Worm (Caenorhabditis elegans) whole organism, young adult: ENCODE measurements around the gene F49E8.8.

Source experiments
- B0336.3 ChIP-seq: fragments of 200-800 bp; sonication (Bioruptor generic); IDR thresholded peaks from 2 replicates; pipeline ENCODE4 v1.3.6; 2022; ENCODE audit warnings: missing genetic modification characterization, missing compliant biosample characterization
- C06A6.2 ChIP-seq: fragments of 200-800 bp; sonication (Bioruptor generic); conservative IDR thresholded peaks from 2 replicates; pipeline ENCODE4 v1.3.6; 2022; ENCODE audit warnings: missing genetic modification characterization, missing compliant biosample characterization
- C17E4.6 ChIP-seq: fragments of 200-800 bp; sonication (Bioruptor generic); IDR thresholded peaks from 2 replicates; pipeline ENCODE4 v1.3.6; 2022; ENCODE audit warnings: missing genetic modification reagents, missing genetic modification characterization, missing compliant biosample characterization
- D2030.7 ChIP-seq: fragments of 200-800 bp; sonication (Bioruptor generic); IDR thresholded peaks from 2 replicates; pipeline ENCODE4 v1.3.6; 2022; ENCODE audit warnings: missing genetic modification reagents, missing genetic modification characterization, missing compliant biosample characterization
- F10E7.11 ChIP-seq: sonication (generic microtip); optimal IDR thresholded peaks from 2 replicates; lab custom pipeline; 2017; ENCODE audit warnings: mild to moderate bottlenecking, missing genetic modification characterization, moderate library complexity, missing compliant biosample characterization
- F37B4.10 ChIP-seq: fragments of 200-800 bp; sonication (Bioruptor generic); IDR thresholded peaks from 2 replicates; pipeline ENCODE4 v1.3.6; 2022; ENCODE audit warnings: missing genetic modification characterization, missing compliant biosample characterization
- F39B2.1 ChIP-seq: fragments of 200-800 bp; sonication (Bioruptor generic); IDR thresholded peaks from 2 replicates; pipeline ENCODE4 v1.3.6; 2022; ENCODE audit warnings: missing genetic modification reagents, missing genetic modification characterization, missing compliant biosample characterization
- F49E8.2 ChIP-seq: sonication (generic microtip); optimal IDR thresholded peaks from 3 replicates; lab custom pipeline; 2017; ENCODE audit warnings: missing genetic modification characterization, mild to moderate bottlenecking, missing compliant biosample characterization, antibody characterized with exemption, moderate library complexity; ENCODE audit not compliant: insufficient read depth
- F57A8.1 ChIP-seq: fragments of 200-800 bp; sonication (Bioruptor generic); optimal IDR thresholded peaks from 2 replicates; lab custom pipeline; 2018; ENCODE audit warnings: mild to moderate bottlenecking, missing genetic modification characterization, moderate library complexity, missing compliant biosample characterization
- akir-1 ChIP-seq: fragments of 200-800 bp; sonication (Bioruptor generic); optimal IDR thresholded peaks from 2 replicates; lab custom pipeline; 2018; ENCODE audit warnings: mild to moderate bottlenecking, missing genetic modification characterization, moderate library complexity, missing compliant biosample characterization
- ama-1 ChIP-seq, 3 experiments: fragments of 150-350 bp in 1 of 3; sonication (generic microtip) in 2 of 3; optimal IDR thresholded peaks; 2 replicates each; lab custom pipeline; 2014 to 2018; ENCODE audit warnings: missing biosample characterization in 2 of 3, missing genetic modification characterization in 2 of 3, missing genetic modification reagents in 2 of 3
- aptf-2 ChIP-seq: fragments of 200-800 bp; sonication (Bioruptor generic); conservative IDR thresholded peaks from 2 replicates; pipeline ENCODE4 v1.3.6; 2022; ENCODE audit warnings: missing genetic modification reagents, missing genetic modification characterization, missing compliant biosample characterization
- atf-7 ChIP-seq: sonication (generic microtip); optimal IDR thresholded peaks from 2 replicates; lab custom pipeline; 2017; ENCODE audit warnings: mild to moderate bottlenecking, missing genetic modification characterization, missing compliant biosample characterization
- attf-3 ChIP-seq: fragments of 200-800 bp; sonication (Bioruptor generic); conservative IDR thresholded peaks from 2 replicates; pipeline ENCODE4 v1.3.6; 2022; ENCODE audit warnings: missing genetic modification reagents, missing genetic modification characterization, missing compliant biosample characterization
- attf-5 ChIP-seq: fragments of 200-800 bp; sonication (Bioruptor generic); optimal IDR thresholded peaks from 2 replicates; lab custom pipeline; 2018; ENCODE audit warnings: mild to moderate bottlenecking, missing genetic modification characterization, missing compliant biosample characterization
- bed-1 ChIP-seq: fragments of 200-800 bp; sonication (Bioruptor generic); IDR thresholded peaks from 2 replicates; pipeline ENCODE4 v1.3.6; 2022; ENCODE audit warnings: missing genetic modification reagents, missing genetic modification characterization, missing compliant biosample characterization
- ceh-27 ChIP-seq: fragments of 200-800 bp; sonication (Bioruptor generic); optimal IDR thresholded peaks from 2 replicates; lab custom pipeline; 2018; ENCODE audit warnings: mild to moderate bottlenecking, missing genetic modification characterization, moderate library complexity, missing compliant biosample characterization
- ceh-40 ChIP-seq: fragments of 200-800 bp; sonication (Bioruptor generic); IDR thresholded peaks from 2 replicates; pipeline ENCODE4 v1.3.6; 2022; ENCODE audit warnings: missing genetic modification characterization, missing compliant biosample characterization
- chd-7 ChIP-seq: sonication (generic microtip); optimal IDR thresholded peaks from 2 replicates; lab custom pipeline; 2016; ENCODE audit warnings: mild to moderate bottlenecking, missing genetic modification characterization, moderate library complexity, missing compliant biosample characterization
- efl-1 ChIP-seq: fragments of 150-350 bp; optimal IDR thresholded peaks from 2 replicates; lab custom pipeline; 2014; ENCODE audit warnings: missing biosample characterization, missing genetic modification reagents, missing genetic modification characterization
- egrh-3 ChIP-seq: fragments of 200-800 bp; sonication (Bioruptor generic); IDR thresholded peaks from 2 replicates; pipeline ENCODE4 v1.3.6; 2022; ENCODE audit warnings: missing genetic modification reagents, missing genetic modification characterization, missing compliant biosample characterization
- hlh-12 ChIP-seq: sonication (generic microtip); optimal IDR thresholded peaks from 2 replicates; lab custom pipeline; 2016; ENCODE audit warnings: missing genetic modification characterization, missing compliant biosample characterization
- let-607 ChIP-seq, 2 experiments: fragments of 200-800 bp in 1 of 2; sonication (Bioruptor generic) in 1 of 2; sonication (generic microtip) in 1 of 2; optimal IDR thresholded peaks; 2 replicates each; lab custom pipeline; 2016 to 2018; ENCODE audit warnings: mild to moderate bottlenecking in 2 of 2, missing compliant biosample characterization in 2 of 2, missing genetic modification characterization in 2 of 2, moderate library complexity in 2 of 2, missing genotype in 1 of 2
- lin-40 ChIP-seq: sonication (generic microtip); optimal IDR thresholded peaks from 2 replicates; lab custom pipeline; 2016; ENCODE audit warnings: missing genetic modification characterization, mild to moderate bottlenecking, missing compliant biosample characterization, missing genotype, missing genetic modification reagents
- lsy-27 ChIP-seq: sonication (generic microtip); optimal IDR thresholded peaks from 2 replicates; lab custom pipeline; 2017; ENCODE audit warnings: missing genetic modification characterization, mild to moderate bottlenecking, missing compliant biosample characterization, antibody characterized with exemption, missing genotype, borderline replicate concordance; ENCODE audit not compliant: insufficient read depth
- madf-6 ChIP-seq: fragments of 200-800 bp; sonication (Bioruptor generic); IDR thresholded peaks from 2 replicates; pipeline ENCODE4 v1.3.6; 2022; ENCODE audit warnings: missing genetic modification reagents, missing genetic modification characterization, missing compliant biosample characterization
- mel-28 ChIP-seq: sonication (generic microtip); optimal IDR thresholded peaks from 2 replicates; lab custom pipeline; 2016; ENCODE audit warnings: borderline replicate concordance, mild to moderate bottlenecking, missing genetic modification characterization, missing compliant biosample characterization
- nfya-1 ChIP-seq: sonication (generic microtip); optimal IDR thresholded peaks from 2 replicates; lab custom pipeline; 2017; ENCODE audit warnings: antibody characterized with exemption, missing compliant biosample characterization, missing genetic modification characterization, borderline replicate concordance; ENCODE audit not compliant: insufficient read depth
- nhr-80 ChIP-seq: sonication (generic microtip); optimal IDR thresholded peaks from 2 replicates; lab custom pipeline; 2016; ENCODE audit warnings: missing genetic modification characterization, missing compliant biosample characterization
- pbrm-1 ChIP-seq: fragments of 200-800 bp; sonication (Bioruptor generic); IDR thresholded peaks from 2 replicates; pipeline ENCODE4 v1.3.6; 2022; ENCODE audit warnings: missing genetic modification reagents, missing genetic modification characterization, missing compliant biosample characterization
- rcor-1 ChIP-seq: fragments of 200-800 bp; sonication (Bioruptor generic); IDR thresholded peaks from 2 replicates; pipeline ENCODE4 v1.3.6; 2022; ENCODE audit warnings: missing genetic modification reagents, missing genetic modification characterization, missing compliant biosample characterization
- repo-1 ChIP-seq: sonication (generic microtip); optimal IDR thresholded peaks from 2 replicates; lab custom pipeline; 2017; ENCODE audit warnings: mild to moderate bottlenecking, missing genetic modification characterization, missing compliant biosample characterization
- sea-2 ChIP-seq: fragments of 200-800 bp; sonication (Bioruptor generic); IDR thresholded peaks from 2 replicates; pipeline ENCODE4 v1.3.6; 2022; ENCODE audit warnings: missing genetic modification characterization, missing compliant biosample characterization
- snpc-3.4 ChIP-seq: sonication (generic microtip); optimal IDR thresholded peaks from 2 replicates; lab custom pipeline; 2017; ENCODE audit warnings: missing genetic modification characterization, mild to moderate bottlenecking, missing compliant biosample characterization, antibody characterized with exemption, moderate library complexity, missing genotype, missing genetic modification reagents
- snpc-4 ChIP-seq, 5 experiments: fragments of 150-350 bp in 1 of 5; sonication (generic microtip) in 4 of 5; optimal IDR thresholded peaks; 2 replicates each; lab custom pipeline; 2014 to 2018; ENCODE audit warnings: missing genetic modification characterization in 5 of 5, missing biosample characterization in 3 of 5, antibody characterized with exemption in 2 of 5, mild to moderate bottlenecking in 2 of 5, missing compliant biosample characterization in 2 of 5, missing genotype in 2 of 5, moderate library complexity in 2 of 5, missing genetic modification reagents in 1 of 5
- somi-1 ChIP-seq: fragments of 200-800 bp; sonication (Bioruptor generic); optimal IDR thresholded peaks from 2 replicates; lab custom pipeline; 2018; ENCODE audit warnings: mild to moderate bottlenecking, missing genetic modification characterization, missing compliant biosample characterization
- ztf-25 ChIP-seq: fragments of 200-800 bp; sonication (Bioruptor generic); IDR thresholded peaks from 2 replicates; pipeline ENCODE4 v1.3.6; 2022; ENCODE audit warnings: missing genetic modification reagents, missing genetic modification characterization, missing compliant biosample characterization
- ztf-26 ChIP-seq: sonication (generic microtip); optimal IDR thresholded peaks from 2 replicates; lab custom pipeline; 2017; ENCODE audit warnings: missing genetic modification characterization, missing compliant biosample characterization
- ztf-28 ChIP-seq: fragments of 200-800 bp; sonication (Bioruptor generic); IDR thresholded peaks from 2 replicates; pipeline ENCODE4 v1.3.6; 2022; ENCODE audit warnings: missing genetic modification reagents, missing genetic modification characterization, missing compliant biosample characterization

Gene F49E8.8

DNA sequence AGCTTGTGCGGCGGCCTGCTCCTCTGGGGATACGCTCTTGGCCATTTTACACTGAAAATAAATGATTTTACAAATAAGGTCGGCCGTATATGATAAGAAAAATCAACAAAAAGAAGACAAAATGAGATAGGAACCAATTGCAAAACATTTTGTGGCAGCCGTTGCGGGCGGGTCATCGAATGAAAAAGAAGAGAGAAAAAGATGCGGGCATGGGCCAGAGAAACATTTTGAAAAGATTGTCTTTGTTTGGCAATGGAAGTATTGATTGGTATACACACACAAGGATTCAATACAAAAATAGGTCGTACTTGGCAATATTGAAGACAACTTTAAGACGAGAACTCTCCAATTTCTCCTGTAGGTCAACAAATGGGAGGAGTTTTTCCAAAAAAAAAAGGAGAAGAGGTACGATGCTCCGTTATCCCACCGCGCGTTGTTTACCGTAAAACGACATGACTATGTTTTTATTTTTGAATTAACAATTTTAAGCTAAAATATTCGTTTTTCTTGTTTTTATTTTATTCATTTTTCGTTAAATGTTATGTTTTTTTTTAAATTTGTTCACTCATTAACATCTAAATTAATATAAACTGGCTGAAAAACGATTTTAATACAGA, 43.7 kb upstream of the F49E8.8 start, which contains the start of the genes plc-4 and R05G6.4:
plc-4 (minus strand) TSS at position 51 of the 617 bp plus-strand sequence.
R05G6.4 (plus strand) TSS at position 617 of the 617 bp plus-strand sequence.
- peak; percentile 94 for TF ChIP-seq attf-3 (GFP tag; lab: Robert Waterston, UW)
- TF ChIP-seq hlh-12 (tag; lab: Kevin White, UChicago) = no peak
- peak; percentile 7 for TF ChIP-seq attf-5 (GFP tag; lab: Kevin White, UChicago)
- TF ChIP-seq, all 124 proteins: peak for 2

DNA sequence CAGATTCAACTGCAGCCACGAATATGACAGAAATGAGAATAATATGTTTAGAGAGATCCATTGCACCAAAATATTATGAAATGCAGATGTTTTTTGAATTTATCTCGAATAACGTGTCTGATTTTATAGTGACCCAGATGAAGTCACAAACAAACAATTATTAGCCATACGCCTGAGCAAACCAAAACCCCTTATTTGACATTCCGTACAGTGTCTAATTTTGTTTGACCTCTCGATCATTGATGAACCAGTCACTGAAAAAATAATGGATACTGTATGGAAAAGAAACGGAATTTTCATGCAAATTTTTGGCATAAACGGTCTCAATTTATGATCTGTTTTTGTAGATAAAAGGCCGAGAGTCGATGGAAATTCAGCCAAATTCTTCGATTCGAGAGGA, 40.3 kb upstream of the F49E8.8 start, which contains the start of the genes R05G6.9 and R05G6.3:
R05G6.9 (minus strand) TSS at position 101 of the 400 bp plus-strand sequence.
R05G6.3 (plus strand) TSS at position 386 of the 400 bp plus-strand sequence.
- TF ChIP-seq ztf-28 (GFP tag; lab: Robert Waterston, UW) (no peak), nfya-1 (tag; lab: Kevin White, UChicago) (no peak), ama-1 (optimal IDR thresholded peaks at IDR 0.05; lab: Kevin White, UChicago) (no peak), ama-1 (GFP tag; optimal IDR thresholded peaks at IDR 0.05; lab: Kevin White, UChicago) (no peak), bed-1 (GFP tag; lab: Robert Waterston, UW) (no peak), akir-1 (GFP tag; lab: Kevin White, UChicago) (no peak), D2030.7 (GFP tag; lab: Robert Waterston, UW) (no peak), madf-6 (GFP tag; lab: Robert Waterston, UW) (no peak)

DNA sequence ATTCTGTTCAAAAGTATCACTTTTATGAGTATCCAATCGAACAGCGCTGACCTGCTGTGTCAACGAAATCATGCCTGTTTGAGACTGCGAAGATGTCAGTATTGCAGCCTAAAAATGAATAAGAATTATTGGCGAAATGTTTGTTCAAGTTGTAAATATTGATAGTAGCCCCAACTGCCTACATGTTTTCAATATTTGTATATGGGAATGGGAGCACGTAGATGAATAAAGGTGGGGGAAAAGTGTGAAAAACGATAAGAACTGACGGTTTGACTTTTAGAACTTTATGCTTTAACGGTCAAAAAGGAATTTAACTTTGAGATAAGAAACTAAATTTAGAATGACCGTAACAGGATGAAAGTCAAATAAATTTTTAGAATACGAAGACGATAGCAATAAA, 36.2 kb upstream of the F49E8.8 start:
- TF ChIP-seq egrh-3 (GFP tag; lab: Robert Waterston, UW) = no peak
- TF ChIP-seq F10E7.11 (tag; lab: Kevin White, UChicago) = no peak
- TF ChIP-seq pbrm-1 = no peak
- TF ChIP-seq let-607 (tag; optimal IDR thresholded peaks at IDR 0.05; lab: Kevin White, UChicago) = no peak
- TF ChIP-seq efl-1 (GFP tag; lab: Kevin White, UChicago) = no peak
- TF ChIP-seq F39B2.1 (GFP tag; lab: Robert Waterston, UW) = no peak
- TF ChIP-seq lin-40 (tag; lab: Kevin White, UChicago) = no peak
- no peak for TF ChIP-seq ceh-27
- no peak for TF ChIP-seq somi-1 (GFP tag; lab: Kevin White, UChicago)
- no peak for TF ChIP-seq repo-1
- TF ChIP-seq F49E8.2 (tag; lab: Kevin White, UChicago) = no peak
- no peak for TF ChIP-seq B0336.3 (GFP tag; lab: Robert Waterston, UW)
- no peak for TF ChIP-seq chd-7
- no peak for TF ChIP-seq akir-1 (GFP tag; lab: Kevin White, UChicago)
- no peak for TF ChIP-seq snpc-4 (GFP tag; optimal IDR thresholded peaks at IDR 0.05; lab: Kevin White, UChicago)
- TF ChIP-seq snpc-4 (tag; optimal IDR thresholded peaks at IDR 0.05; lab: Kevin White, UChicago) = no peak
- no peak for TF ChIP-seq snpc-3.4 (tag; lab: Kevin White, UChicago)
- TF ChIP-seq F37B4.10 (GFP tag; lab: Robert Waterston, UW) = no peak

DNA sequence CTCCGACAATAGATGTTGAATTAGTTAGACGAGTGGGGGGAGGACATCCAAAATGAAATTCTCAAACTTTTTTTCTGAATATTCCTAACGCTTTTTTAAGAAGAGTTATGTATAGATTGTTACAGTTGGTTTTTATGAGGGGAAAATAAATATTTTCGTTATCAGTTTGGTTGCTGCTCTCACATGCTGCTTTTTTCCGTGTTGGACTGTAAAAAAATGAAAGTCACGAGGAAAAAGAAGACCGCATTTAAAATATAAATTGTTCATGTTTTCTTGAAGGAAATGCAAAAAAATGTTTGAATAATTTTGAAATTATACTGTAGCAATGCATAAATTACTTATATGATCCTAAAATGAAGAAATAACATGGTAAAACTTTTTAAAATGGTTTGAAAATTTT, 35.6 kb upstream of the F49E8.8 start:
- 0 out of 2 replicates have a peak, but pooled peaks have one; percentile 20 for TF ChIP-seq attf-3 (GFP tag; lab: Robert Waterston, UW)
- TF ChIP-seq lsy-27 (tag; lab: Kevin White, UChicago) = no peak
- peak; percentile 25 for TF ChIP-seq nhr-80 (tag; lab: Kevin White, UChicago)
- TF ChIP-seq nfya-1 (tag; lab: Kevin White, UChicago) = no peak

DNA sequence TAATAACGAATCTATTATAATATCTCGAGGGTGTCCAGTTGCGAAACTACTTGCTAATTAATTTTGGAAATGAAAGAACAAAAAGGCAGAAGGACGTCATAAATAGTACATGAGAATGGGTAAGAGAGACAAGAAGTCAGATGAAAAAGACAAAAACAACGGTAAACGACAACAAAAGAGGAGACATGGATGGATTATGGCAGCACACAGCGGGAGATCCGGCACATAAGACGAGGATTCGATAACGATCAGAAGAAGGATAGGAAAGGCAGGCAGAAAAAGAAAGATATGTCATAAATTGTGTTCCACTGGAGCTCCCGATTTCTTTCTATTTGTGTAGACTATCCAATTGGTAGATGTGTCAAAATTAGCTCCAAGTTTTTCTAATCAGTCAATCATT, 34.8 kb upstream of the F49E8.8 start:
- TF ChIP-seq mel-28 (tag; lab: Kevin White, UChicago) (no peak), ztf-25 (GFP tag; lab: Robert Waterston, UW) (no peak), aptf-2 (no peak), atf-7 (no peak), attf-3 (GFP tag; lab: Robert Waterston, UW) (no peak), ceh-40 (GFP tag; lab: Robert Waterston, UW) (no peak), C17E4.6 (GFP tag; lab: Robert Waterston, UW) (no peak), F57A8.1 (GFP tag; lab: Kevin White, UChicago) (no peak), snpc-3.4 (tag; lab: Kevin White, UChicago) (no peak), sea-2 (GFP tag; lab: Robert Waterston, UW) (no peak), C06A6.2 (GFP tag; lab: Robert Waterston, UW) (no peak), rcor-1 (GFP tag; lab: Robert Waterston, UW) (no peak), ztf-26 (tag; lab: Kevin White, UChicago) (no peak)
